Worm (Caenorhabditis elegans) whole organism, late embryonic: ENCODE results near the gene unc-58.

Experiments used
- C38D4.7 ChIP-seq: fragments of 200-800 bp; sonication (Bioruptor generic); optimal IDR thresholded peaks from 2 replicates; lab custom pipeline; 2018; ENCODE audit warnings: mild to moderate bottlenecking, missing genetic modification characterization, moderate library complexity, missing compliant biosample characterization
- K09A11.1 ChIP-seq: sonication (generic microtip); optimal IDR thresholded peaks from 2 replicates; lab custom pipeline; 2017; ENCODE audit warnings: antibody characterized with exemption, mild to moderate bottlenecking, missing genetic modification characterization, missing compliant biosample characterization; ENCODE audit not compliant: insufficient read depth
- T23F11.4 ChIP-seq: fragments of 200-800 bp; sonication (Bioruptor generic); optimal IDR thresholded peaks from 2 replicates; lab custom pipeline; 2018; ENCODE audit warnings: mild to moderate bottlenecking, missing genetic modification characterization, missing compliant biosample characterization
- Y22D7AL.16 ChIP-seq: sonication (generic microtip); optimal IDR thresholded peaks from 2 replicates; lab custom pipeline; 2016; ENCODE audit warnings: missing genetic modification characterization, missing compliant biosample characterization
- ahr-1 ChIP-seq: sonication (generic microtip); optimal IDR thresholded peaks from 2 replicates; lab custom pipeline; 2016; ENCODE audit warnings: missing genetic modification characterization, missing compliant biosample characterization
- ceh-14 ChIP-seq: sonication (generic microtip); optimal IDR thresholded peaks from 2 replicates; lab custom pipeline; 2016; ENCODE audit warnings: missing genotype, missing genetic modification characterization, missing compliant biosample characterization
- ceh-18 ChIP-seq: sonication (generic microtip); optimal IDR thresholded peaks from 2 replicates; lab custom pipeline; 2016; ENCODE audit warnings: missing genetic modification characterization, missing compliant biosample characterization
- ceh-19 ChIP-seq: fragments of 200-800 bp; sonication (Bioruptor generic); optimal IDR thresholded peaks from 2 replicates; lab custom pipeline; 2018; ENCODE audit warnings: mild to moderate bottlenecking, missing genetic modification characterization, missing compliant biosample characterization
- ceh-2 ChIP-seq: sonication (generic microtip); optimal IDR thresholded peaks from 2 replicates; lab custom pipeline; 2016; ENCODE audit warnings: missing genotype, missing genetic modification characterization, missing compliant biosample characterization
- ceh-24 ChIP-seq: sonication (generic microtip); optimal IDR thresholded peaks from 2 replicates; lab custom pipeline; 2016; ENCODE audit warnings: mild to moderate bottlenecking, missing genetic modification characterization, missing compliant biosample characterization
- ceh-30 ChIP-seq: fragments of 150-350 bp; optimal IDR thresholded peaks from 2 replicates; lab custom pipeline; 2014; ENCODE audit warnings: missing biosample characterization, missing genetic modification characterization
- ceh-6 ChIP-seq: fragments of 200-800 bp; sonication (Bioruptor generic); optimal IDR thresholded peaks from 2 replicates; lab custom pipeline; 2018; ENCODE audit warnings: mild to moderate bottlenecking, missing genetic modification characterization, missing compliant biosample characterization
- che-1 ChIP-seq: sonication (generic microtip); optimal IDR thresholded peaks from 2 replicates; lab custom pipeline; 2016; ENCODE audit warnings: mild to moderate bottlenecking, missing genetic modification characterization, missing compliant biosample characterization
- dmd-4 ChIP-seq: sonication (generic microtip); optimal IDR thresholded peaks from 2 replicates; lab custom pipeline; 2016; ENCODE audit warnings: borderline replicate concordance, missing genetic modification characterization, missing compliant biosample characterization
- elt-4 ChIP-seq: sonication (generic microtip); optimal IDR thresholded peaks from 2 replicates; lab custom pipeline; 2016; ENCODE audit warnings: missing genetic modification characterization, missing compliant biosample characterization
- ets-4 ChIP-seq: sonication (generic microtip); optimal IDR thresholded peaks from 2 replicates; lab custom pipeline; 2016; ENCODE audit warnings: missing genetic modification characterization, missing compliant biosample characterization
- fax-1 ChIP-seq: sonication (generic microtip); optimal IDR thresholded peaks from 2 replicates; lab custom pipeline; 2016; ENCODE audit warnings: missing genotype, missing genetic modification characterization, missing compliant biosample characterization
- fkh-10 ChIP-seq: fragments of 150-350 bp; optimal IDR thresholded peaks from 2 replicates; lab custom pipeline; 2014; ENCODE audit warnings: missing biosample characterization, missing genetic modification reagents, missing genetic modification characterization
- fkh-6 ChIP-seq: sonication (generic microtip); optimal IDR thresholded peaks from 2 replicates; lab custom pipeline; 2016; ENCODE audit warnings: missing genetic modification characterization, missing compliant biosample characterization
- hlh-15 ChIP-seq: sonication (generic microtip); optimal IDR thresholded peaks from 2 replicates; lab custom pipeline; 2016; ENCODE audit warnings: missing genetic modification characterization, missing compliant biosample characterization
- hlh-30 ChIP-seq: sonication (generic microtip); optimal IDR thresholded peaks from 2 replicates; lab custom pipeline; 2017; ENCODE audit warnings: antibody characterized with exemption, missing genetic modification characterization, missing compliant biosample characterization; ENCODE audit not compliant: insufficient read depth
- hlh-8 ChIP-seq: sonication (generic microtip); optimal IDR thresholded peaks from 2 replicates; lab custom pipeline; 2016; ENCODE audit warnings: missing genotype, missing genetic modification characterization, missing compliant biosample characterization
- lin-11 ChIP-seq: fragments of 200-800 bp; sonication (Bioruptor generic); optimal IDR thresholded peaks from 2 replicates; lab custom pipeline; 2018; ENCODE audit warnings: mild to moderate bottlenecking, missing genetic modification characterization, missing compliant biosample characterization
- mec-3 ChIP-seq: sonication (generic microtip); optimal IDR thresholded peaks from 2 replicates; lab custom pipeline; 2016; ENCODE audit warnings: borderline replicate concordance, missing genetic modification characterization, missing compliant biosample characterization
- nhr-11 ChIP-seq: fragments of 150-350 bp; optimal IDR thresholded peaks from 2 replicates; lab custom pipeline; 2014; ENCODE audit warnings: missing biosample characterization, missing genetic modification characterization
- nhr-232 ChIP-seq: sonication (generic microtip); optimal IDR thresholded peaks from 2 replicates; lab custom pipeline; 2016; ENCODE audit warnings: missing genetic modification characterization, missing compliant biosample characterization
- npax-4 ChIP-seq: sonication (generic microtip); optimal IDR thresholded peaks from 2 replicates; lab custom pipeline; 2016; ENCODE audit warnings: missing genetic modification characterization, missing compliant biosample characterization
- pax-1 ChIP-seq: fragments of 150-350 bp; optimal IDR thresholded peaks from 2 replicates; lab custom pipeline; 2014; ENCODE audit warnings: missing biosample characterization, missing genetic modification characterization
- pha-4 ChIP-seq: fragments of 150-350 bp; optimal IDR thresholded peaks from 2 replicates; lab custom pipeline; 2018; ENCODE audit warnings: missing biosample characterization, missing genetic modification reagents, missing genetic modification characterization
- pqm-1 ChIP-seq: sonication (generic microtip); optimal IDR thresholded peaks from 2 replicates; lab custom pipeline; 2016; ENCODE audit warnings: missing genetic modification characterization, missing compliant biosample characterization
- sdc-2 ChIP-seq: sonication (generic microtip); optimal IDR thresholded peaks from 2 replicates; lab custom pipeline; 2016; ENCODE audit warnings: missing genotype, missing genetic modification characterization, missing compliant biosample characterization
- sox-2 ChIP-seq: fragments of 200-800 bp; sonication (Bioruptor generic); IDR thresholded peaks from 2 replicates; pipeline ENCODE4 v1.3.6; 2022; ENCODE audit warnings: missing genetic modification reagents, missing genetic modification characterization, missing compliant biosample characterization
- syd-9 ChIP-seq: sonication (generic microtip); optimal IDR thresholded peaks from 2 replicates; lab custom pipeline; 2016; ENCODE audit warnings: mild to moderate bottlenecking, missing genetic modification characterization, moderate library complexity, missing compliant biosample characterization
- tbx-2 ChIP-seq: sonication (generic microtip); optimal IDR thresholded peaks from 2 replicates; lab custom pipeline; 2016; ENCODE audit warnings: missing genetic modification characterization, missing compliant biosample characterization
- tbx-7 ChIP-seq: sonication (generic microtip); optimal IDR thresholded peaks from 2 replicates; lab custom pipeline; 2016; ENCODE audit warnings: missing genotype, missing genetic modification characterization, missing compliant biosample characterization
- ttx-3 ChIP-seq: sonication (generic microtip); optimal IDR thresholded peaks from 2 replicates; lab custom pipeline; 2016; ENCODE audit warnings: missing genetic modification reagents, missing genetic modification characterization, missing compliant biosample characterization
- unc-3 ChIP-seq, 2 experiments: fragments of 200-800 bp in 1 of 2; sonication (Bioruptor generic) in 1 of 2; sonication (generic microtip) in 1 of 2; conservative IDR thresholded peaks in 1 of 2; optimal IDR thresholded peaks in 1 of 2; 2 replicates each; pipeline versions ENCODE4 v1.3.6 to Lab custom; 2016 to 2022; ENCODE audit warnings: missing compliant biosample characterization in 2 of 2, missing genetic modification characterization in 2 of 2, missing genetic modification reagents in 1 of 2
- unc-42 ChIP-seq: sonication (generic microtip); optimal IDR thresholded peaks from 2 replicates; lab custom pipeline; 2016; ENCODE audit warnings: missing genotype, missing genetic modification characterization, missing compliant biosample characterization
- unc-55 ChIP-seq: sonication (generic microtip); optimal IDR thresholded peaks from 2 replicates; lab custom pipeline; 2017; ENCODE audit warnings: missing biosample characterization, missing genetic modification reagents, missing genetic modification characterization
- unc-86 ChIP-seq: sonication (generic microtip); optimal IDR thresholded peaks from 2 replicates; lab custom pipeline; 2016; ENCODE audit warnings: missing genetic modification characterization, missing compliant biosample characterization

unc-58 gene

ce11 chrX:10133082-10133481 lies at the start of gene unc-58:
unc-58 (minus strand) TSS chrX:10133182.
- TF ChIP-seq ceh-14 (tag; lab: Kevin White, UChicago) (no peak), lin-11 (tag; lab: Kevin White, UChicago) (no peak), dmd-4 (tag; lab: Kevin White, UChicago) (no peak), ttx-3 (tag; lab: Kevin White, UChicago) (no peak), ceh-30 (tag; lab: Kevin White, UChicago) (no peak), ceh-24 (tag; lab: Kevin White, UChicago) (no peak), unc-3 (GFP tag; conservative IDR thresholded peaks at IDR 0.05; lab: Robert Waterston, UW) (no peak), unc-3 (tag; optimal IDR thresholded peaks at IDR 0.05; lab: Kevin White, UChicago) (no peak), unc-86 (no peak), tbx-2 (tag; lab: Kevin White, UChicago) (no peak), C38D4.7 (no peak), pax-1 (tag; lab: Kevin White, UChicago) (no peak), pha-4 (no peak), elt-4 (tag; lab: Kevin White, UChicago) (no peak), unc-42 (tag; lab: Kevin White, UChicago) (no peak), fkh-6 (tag; lab: Kevin White, UChicago) (no peak), hlh-8 (no peak), mec-3 (tag; lab: Kevin White, UChicago) (no peak), ahr-1 (tag; lab: Kevin White, UChicago) (no peak)
- TF ChIP-seq, all 69 proteins: peak for 0

ce11 chrX:10182613-10183012 lies 49.6 kb upstream of the unc-58 start:
- no peak for TF ChIP-seq syd-9 (tag; lab: Kevin White, UChicago)
- no peak for TF ChIP-seq fkh-10
- no peak for TF ChIP-seq pqm-1 (tag; lab: Kevin White, UChicago)
- TF ChIP-seq ets-4 (tag; lab: Kevin White, UChicago), result no peak
- no peak for TF ChIP-seq Y22D7AL.16 (tag; lab: Kevin White, UChicago)
- no peak for TF ChIP-seq hlh-30 (tag; lab: Kevin White, UChicago)
- TF ChIP-seq fax-1 (tag; lab: Kevin White, UChicago), result no peak
- TF ChIP-seq, all 69 proteins: peak for 0

ce11 chrX:10176295-10176694 lies 43.3 kb upstream of the unc-58 start, which contains the start of gene ncs-4:
ncs-4 (plus strand) TSS chrX:10176521.
- peak; percentile 69 for TF ChIP-seq ceh-18 (tag; lab: Kevin White, UChicago)
- no peak for TF ChIP-seq Y22D7AL.16 (tag; lab: Kevin White, UChicago)
- no peak for TF ChIP-seq sdc-2 (tag; lab: Kevin White, UChicago)
- TF ChIP-seq ceh-14 (tag; lab: Kevin White, UChicago), result no peak

ce11 chrX:10174683-10175082 lies 41.7 kb upstream of the unc-58 start, which contains the start of gene C07A4.3:
C07A4.3 (plus strand) TSS chrX:10174983.
- no peak for TF ChIP-seq hlh-8
- no peak for TF ChIP-seq nhr-232
- TF ChIP-seq ceh-19 (GFP tag; lab: Kevin White, UChicago), result no peak
- TF ChIP-seq syd-9 (tag; lab: Kevin White, UChicago), result no peak
- no peak for TF ChIP-seq elt-4 (tag; lab: Kevin White, UChicago)
- TF ChIP-seq ceh-6, result no peak
- no peak for TF ChIP-seq T23F11.4 (GFP tag; lab: Kevin White, UChicago)
- TF ChIP-seq che-1 (tag; lab: Kevin White, UChicago), result no peak
- no peak for TF ChIP-seq fax-1 (tag; lab: Kevin White, UChicago)
- TF ChIP-seq nhr-11 (tag; lab: Kevin White, UChicago), result no peak
- no peak for TF ChIP-seq npax-4
- no peak for TF ChIP-seq hlh-15 (tag; lab: Kevin White, UChicago)
- TF ChIP-seq unc-55 (GFP tag; lab: Kevin White, UChicago), result no peak
- TF ChIP-seq ceh-2, result no peak
- no peak for TF ChIP-seq sox-2 (GFP tag; lab: Robert Waterston, UW)
- no peak for TF ChIP-seq tbx-7 (tag; lab: Kevin White, UChicago)
- TF ChIP-seq ets-4 (tag; lab: Kevin White, UChicago), result no peak
- no peak for TF ChIP-seq K09A11.1 (tag; lab: Kevin White, UChicago)
- no peak for TF ChIP-seq pqm-1 (tag; lab: Kevin White, UChicago)
